Worm (Caenorhabditis elegans) whole organism, mixed stage, embryonic: ENCODE measurements around the gene C35D10.10.

Source experiments
- nhr-28 ChIP-seq: fragments of 150-350 bp; optimal IDR thresholded peaks from 2 replicates; lab custom pipeline; 2014; ENCODE audit warnings: missing biosample characterization, missing genetic modification characterization
- ztf-11 ChIP-seq: fragments of 150-350 bp; optimal IDR thresholded peaks from 2 replicates; lab custom pipeline; 2014; ENCODE audit warnings: missing biosample characterization, missing genetic modification characterization

DNA sequence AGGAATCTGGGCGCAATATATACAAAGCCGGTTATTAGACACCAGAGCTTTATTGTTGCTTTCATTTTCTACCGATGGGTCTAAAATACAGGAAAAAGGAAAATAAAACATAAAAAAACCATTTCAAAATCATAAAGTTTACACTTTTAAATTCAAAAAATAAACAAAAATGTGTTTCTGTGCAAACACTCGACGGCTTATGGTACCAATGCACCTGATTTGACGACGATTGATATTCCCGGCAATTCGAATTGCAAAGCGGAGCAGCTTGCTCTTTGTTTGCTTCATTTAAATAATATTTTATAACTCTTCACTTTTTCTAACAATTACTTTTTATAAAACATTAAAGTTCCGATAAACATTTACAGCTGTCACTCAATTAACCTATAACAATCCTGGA, 11.5 kb downstream of the C35D10.10 start, which contains the start of gene F26A1.1:
- TF ChIP-seq ztf-11 (tag; lab: Kevin White, UChicago) (no peak), nhr-28 (no peak)
